Worm (Caenorhabditis elegans) whole organism, late embryonic: Measurements from ENCODE around the gene twk-20.

Experiments
- C08G9.2 ChIP-seq: sonication (generic microtip); optimal IDR thresholded peaks from 2 replicates; lab custom pipeline; 2016; ENCODE audit warnings: mild to moderate bottlenecking, missing genetic modification characterization, moderate library complexity, missing compliant biosample characterization
- F13H6.1 ChIP-seq: sonication (generic microtip); optimal IDR thresholded peaks from 2 replicates; lab custom pipeline; 2016; ENCODE audit warnings: missing genetic modification characterization, missing compliant biosample characterization
- K09A11.1 ChIP-seq: sonication (generic microtip); optimal IDR thresholded peaks from 2 replicates; lab custom pipeline; 2017; ENCODE audit warnings: antibody characterized with exemption, mild to moderate bottlenecking, missing genetic modification characterization, missing compliant biosample characterization; ENCODE audit not compliant: insufficient read depth
- ahr-1 ChIP-seq: sonication (generic microtip); optimal IDR thresholded peaks from 2 replicates; lab custom pipeline; 2016; ENCODE audit warnings: missing genetic modification characterization, missing compliant biosample characterization
- ceh-14 ChIP-seq: sonication (generic microtip); optimal IDR thresholded peaks from 2 replicates; lab custom pipeline; 2016; ENCODE audit warnings: missing genotype, missing genetic modification characterization, missing compliant biosample characterization
- ceh-18 ChIP-seq: sonication (generic microtip); optimal IDR thresholded peaks from 2 replicates; lab custom pipeline; 2016; ENCODE audit warnings: missing genetic modification characterization, missing compliant biosample characterization
- ceh-22 ChIP-seq: sonication (generic microtip); optimal IDR thresholded peaks from 2 replicates; lab custom pipeline; 2017; ENCODE audit warnings: missing biosample characterization, missing genetic modification characterization
- ceh-30 ChIP-seq: fragments of 150-350 bp; optimal IDR thresholded peaks from 2 replicates; lab custom pipeline; 2014; ENCODE audit warnings: missing biosample characterization, missing genetic modification characterization
- ceh-31 ChIP-seq: sonication (generic microtip); optimal IDR thresholded peaks from 2 replicates; lab custom pipeline; 2016; ENCODE audit warnings: missing genetic modification characterization, missing compliant biosample characterization
- ceh-34 ChIP-seq: sonication (generic microtip); optimal IDR thresholded peaks from 2 replicates; lab custom pipeline; 2016; ENCODE audit warnings: mild to moderate bottlenecking, missing genetic modification characterization, missing compliant biosample characterization
- ceh-45 ChIP-seq: fragments of 200-800 bp; sonication (Bioruptor generic); IDR thresholded peaks from 2 replicates; pipeline ENCODE4 v1.3.6; 2022; ENCODE audit warnings: missing genetic modification reagents, missing genetic modification characterization, missing compliant biosample characterization
- ceh-6 ChIP-seq: fragments of 200-800 bp; sonication (Bioruptor generic); optimal IDR thresholded peaks from 2 replicates; lab custom pipeline; 2018; ENCODE audit warnings: mild to moderate bottlenecking, missing genetic modification characterization, missing compliant biosample characterization
- dmd-4 ChIP-seq: sonication (generic microtip); optimal IDR thresholded peaks from 2 replicates; lab custom pipeline; 2016; ENCODE audit warnings: borderline replicate concordance, missing genetic modification characterization, missing compliant biosample characterization
- dve-1 ChIP-seq: sonication (generic microtip); optimal IDR thresholded peaks from 2 replicates; lab custom pipeline; 2017; ENCODE audit warnings: antibody characterized with exemption, mild to moderate bottlenecking, missing genetic modification characterization, missing compliant biosample characterization
- elt-4 ChIP-seq: sonication (generic microtip); optimal IDR thresholded peaks from 2 replicates; lab custom pipeline; 2016; ENCODE audit warnings: missing genetic modification characterization, missing compliant biosample characterization
- ets-4 ChIP-seq: sonication (generic microtip); optimal IDR thresholded peaks from 2 replicates; lab custom pipeline; 2016; ENCODE audit warnings: missing genetic modification characterization, missing compliant biosample characterization
- fax-1 ChIP-seq: sonication (generic microtip); optimal IDR thresholded peaks from 2 replicates; lab custom pipeline; 2016; ENCODE audit warnings: missing genotype, missing genetic modification characterization, missing compliant biosample characterization
- hlh-30 ChIP-seq: sonication (generic microtip); optimal IDR thresholded peaks from 2 replicates; lab custom pipeline; 2017; ENCODE audit warnings: antibody characterized with exemption, missing genetic modification characterization, missing compliant biosample characterization; ENCODE audit not compliant: insufficient read depth
- hlh-6 ChIP-seq: sonication (generic microtip); optimal IDR thresholded peaks from 2 replicates; lab custom pipeline; 2016; ENCODE audit warnings: missing genotype, missing genetic modification characterization, missing compliant biosample characterization
- hlh-8 ChIP-seq: sonication (generic microtip); optimal IDR thresholded peaks from 2 replicates; lab custom pipeline; 2016; ENCODE audit warnings: missing genotype, missing genetic modification characterization, missing compliant biosample characterization
- lim-6 ChIP-seq: sonication (generic microtip); optimal IDR thresholded peaks from 2 replicates; lab custom pipeline; 2016; ENCODE audit warnings: missing genetic modification characterization, missing compliant biosample characterization
- lin-11 ChIP-seq: fragments of 200-800 bp; sonication (Bioruptor generic); optimal IDR thresholded peaks from 2 replicates; lab custom pipeline; 2018; ENCODE audit warnings: mild to moderate bottlenecking, missing genetic modification characterization, missing compliant biosample characterization
- madf-2 ChIP-seq: sonication (generic microtip); optimal IDR thresholded peaks from 2 replicates; lab custom pipeline; 2017; ENCODE audit warnings: missing genetic modification characterization, missing compliant biosample characterization
- nfya-1 ChIP-seq: sonication (generic microtip); optimal IDR thresholded peaks from 2 replicates; lab custom pipeline; 2017; ENCODE audit warnings: missing genetic modification characterization, mild to moderate bottlenecking, missing compliant biosample characterization, antibody characterized with exemption, moderate library complexity
- pax-1 ChIP-seq: fragments of 150-350 bp; optimal IDR thresholded peaks from 2 replicates; lab custom pipeline; 2014; ENCODE audit warnings: missing biosample characterization, missing genetic modification characterization
- pqm-1 ChIP-seq: sonication (generic microtip); optimal IDR thresholded peaks from 2 replicates; lab custom pipeline; 2016; ENCODE audit warnings: missing genetic modification characterization, missing compliant biosample characterization
- rnt-1 ChIP-seq: sonication (generic microtip); optimal IDR thresholded peaks from 2 replicates; lab custom pipeline; 2016; ENCODE audit warnings: missing genetic modification characterization, missing compliant biosample characterization
- sdc-2 ChIP-seq: sonication (generic microtip); optimal IDR thresholded peaks from 2 replicates; lab custom pipeline; 2016; ENCODE audit warnings: missing genotype, missing genetic modification characterization, missing compliant biosample characterization
- tbx-7 ChIP-seq: sonication (generic microtip); optimal IDR thresholded peaks from 2 replicates; lab custom pipeline; 2016; ENCODE audit warnings: missing genotype, missing genetic modification characterization, missing compliant biosample characterization
- ttx-3 ChIP-seq: sonication (generic microtip); optimal IDR thresholded peaks from 2 replicates; lab custom pipeline; 2016; ENCODE audit warnings: missing genetic modification reagents, missing genetic modification characterization, missing compliant biosample characterization
- unc-42 ChIP-seq: sonication (generic microtip); optimal IDR thresholded peaks from 2 replicates; lab custom pipeline; 2016; ENCODE audit warnings: missing genotype, missing genetic modification characterization, missing compliant biosample characterization
- unc-55 ChIP-seq: sonication (generic microtip); optimal IDR thresholded peaks from 2 replicates; lab custom pipeline; 2017; ENCODE audit warnings: missing biosample characterization, missing genetic modification reagents, missing genetic modification characterization
- unc-86 ChIP-seq: sonication (generic microtip); optimal IDR thresholded peaks from 2 replicates; lab custom pipeline; 2016; ENCODE audit warnings: missing genetic modification characterization, missing compliant biosample characterization

Gene twk-20

DNA sequence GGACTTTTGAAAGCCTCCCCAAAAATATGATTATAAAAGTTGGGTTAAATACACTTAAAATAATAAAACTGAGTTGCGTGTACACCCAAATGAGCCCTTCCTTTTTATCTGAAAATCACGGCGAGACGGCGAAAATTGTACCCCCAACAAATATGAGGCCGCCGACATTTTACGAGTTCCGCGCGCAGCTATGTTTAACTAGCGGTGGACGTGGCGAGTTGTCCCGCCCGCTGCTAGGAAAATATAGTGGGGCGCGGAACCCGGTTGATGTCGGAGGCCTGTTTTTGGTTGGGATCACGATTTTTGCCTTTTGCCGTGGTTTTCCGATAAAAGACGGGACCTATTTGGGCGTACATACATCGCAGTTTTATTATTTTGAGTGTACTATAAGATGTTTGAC, 6.6 kb upstream of the twk-20 start:
- no peak for TF ChIP-seq lim-6 (tag; lab: Kevin White, UChicago)
- no peak for TF ChIP-seq ets-4 (tag; lab: Kevin White, UChicago)
- no peak for TF ChIP-seq ceh-31 (tag; lab: Kevin White, UChicago)
- TF ChIP-seq hlh-6 (tag; lab: Kevin White, UChicago), result no peak
- TF ChIP-seq ahr-1, result no peak
- TF ChIP-seq ceh-22 (tag; lab: Kevin White, UChicago), result no peak
- TF ChIP-seq dve-1 (tag; lab: Kevin White, UChicago), result no peak
- TF ChIP-seq madf-2 (tag; lab: Kevin White, UChicago), result no peak
- no peak for TF ChIP-seq nfya-1
- no peak for TF ChIP-seq ceh-6 (GFP tag; lab: Kevin White, UChicago)
- TF ChIP-seq unc-86 (tag; lab: Kevin White, UChicago), result no peak
- TF ChIP-seq ceh-30, result no peak
- TF ChIP-seq ttx-3 (tag; lab: Kevin White, UChicago), result no peak
- no peak for TF ChIP-seq pqm-1 (tag; lab: Kevin White, UChicago)
- no peak for TF ChIP-seq sdc-2 (tag; lab: Kevin White, UChicago)
- no peak for TF ChIP-seq K09A11.1 (tag; lab: Kevin White, UChicago)
- TF ChIP-seq F13H6.1 (tag; lab: Kevin White, UChicago), result no peak
- TF ChIP-seq hlh-30 (tag; lab: Kevin White, UChicago), result no peak

DNA sequence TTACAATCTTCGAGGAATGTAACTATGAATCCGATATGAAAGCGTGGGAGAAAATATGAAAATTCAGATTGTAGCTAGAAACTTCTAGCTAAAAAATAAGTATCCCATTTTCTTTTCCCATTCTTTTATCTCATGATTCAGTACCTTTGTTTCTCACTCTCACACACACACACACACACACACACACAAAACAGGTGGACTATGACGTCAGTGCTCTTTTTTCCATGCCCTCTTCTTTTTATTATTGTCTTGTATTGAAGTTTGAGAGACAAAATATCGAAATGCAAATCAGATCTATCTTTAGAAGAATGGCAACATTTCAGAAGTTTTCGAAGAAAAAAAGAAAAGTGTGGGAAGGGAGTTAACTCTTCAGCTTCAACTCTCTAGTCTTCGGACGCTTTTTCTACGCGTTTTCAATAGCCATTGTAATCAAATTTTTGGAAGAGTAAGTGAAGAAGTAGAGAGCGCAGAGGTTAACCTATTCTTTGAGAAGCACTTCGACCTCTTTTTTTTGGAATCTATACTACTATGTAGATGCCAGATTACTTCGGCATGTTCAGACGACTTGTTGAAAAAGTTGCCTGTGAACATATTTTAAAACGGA, 5.7 kb upstream of the twk-20 start:
- TF ChIP-seq ttx-3 (tag; lab: Kevin White, UChicago), result no peak
- TF ChIP-seq ceh-14, result no peak
- peak; percentile 79 for TF ChIP-seq unc-42 (tag; lab: Kevin White, UChicago)
- TF ChIP-seq fax-1 (tag; lab: Kevin White, UChicago), result no peak

DNA sequence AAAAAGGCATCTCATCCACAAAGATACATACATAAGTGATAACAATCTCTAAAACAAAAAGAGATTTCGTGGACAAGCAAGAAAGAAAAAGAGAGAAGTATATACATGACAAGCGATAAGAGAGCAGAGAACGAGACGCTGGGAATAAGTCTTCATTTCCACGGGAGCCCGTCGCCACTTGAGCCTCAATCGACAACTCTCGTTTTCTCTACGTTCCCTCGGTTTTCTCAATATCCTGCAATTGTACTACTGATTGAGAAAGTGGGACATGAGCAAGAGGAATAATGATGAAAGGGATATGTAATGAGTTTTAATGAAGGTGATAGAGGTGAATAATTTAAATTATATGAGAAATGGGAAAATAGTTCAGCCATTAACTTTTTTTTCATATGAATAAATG, 2.2 kb upstream of the twk-20 start:
- TF ChIP-seq ceh-18 (tag; lab: Kevin White, UChicago) (peak; percentile 27), ceh-34 (tag; lab: Kevin White, UChicago) (no peak), F13H6.1 (tag; lab: Kevin White, UChicago) (no peak), unc-55 (GFP tag; lab: Kevin White, UChicago) (peak; percentile 50)
- TF ChIP-seq, all 69 proteins: peak for 2

DNA sequence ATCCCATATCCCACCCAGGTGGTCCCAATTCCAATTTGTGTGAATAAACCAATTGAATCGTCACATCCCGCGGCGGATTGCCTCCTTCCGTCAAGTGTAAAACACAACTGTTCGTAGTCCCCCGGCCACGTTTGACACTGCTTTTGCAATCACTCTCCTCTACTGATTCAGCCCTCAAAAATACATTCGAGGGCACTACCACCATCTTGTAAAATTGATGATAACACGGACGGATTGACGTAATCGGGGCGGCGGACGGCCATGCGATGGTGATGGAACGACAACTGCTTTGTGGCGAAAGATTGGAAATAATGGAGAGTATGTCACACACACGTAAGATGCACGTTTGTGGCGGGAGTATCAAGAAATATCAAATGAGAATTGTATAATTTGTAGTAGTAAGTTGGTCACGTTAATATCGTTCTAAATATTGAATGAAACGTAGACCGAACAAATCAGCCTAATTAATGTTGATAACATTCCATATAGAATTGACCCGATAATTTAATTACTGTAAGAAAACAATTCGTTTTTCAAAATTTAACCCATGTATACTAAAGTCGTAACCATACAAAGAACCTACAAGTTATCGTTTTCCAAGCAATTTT, 1.2 kb upstream of the twk-20 start:
- no peak for TF ChIP-seq ahr-1
- peak; percentile 3 for TF ChIP-seq rnt-1 (tag; lab: Kevin White, UChicago)
- peak; percentile 43 for TF ChIP-seq ceh-18 (tag; lab: Kevin White, UChicago)
- no peak for TF ChIP-seq ceh-6 (GFP tag; lab: Kevin White, UChicago)
- TF ChIP-seq pax-1, result no peak

DNA sequence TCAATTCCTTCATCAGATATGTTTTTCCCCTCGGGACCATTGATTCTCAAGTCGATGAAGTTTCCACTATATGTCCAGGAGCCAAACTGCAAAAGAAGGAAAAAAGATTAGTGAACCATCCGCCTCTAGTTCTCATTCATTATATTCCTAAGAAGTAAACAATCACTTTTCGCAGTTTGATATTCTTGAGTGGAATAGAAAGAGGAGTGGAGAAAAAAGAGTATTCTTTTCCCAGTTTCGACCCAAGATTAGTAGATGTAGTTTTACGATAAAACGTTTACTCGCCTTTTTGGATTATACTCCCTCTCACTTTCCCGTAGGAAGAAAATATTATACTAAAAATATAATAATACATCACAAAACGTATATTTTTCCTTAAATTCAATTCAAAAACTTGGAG, 5.2 kb downstream of the twk-20 start:
- no peak for TF ChIP-seq ceh-34 (tag; lab: Kevin White, UChicago)
- TF ChIP-seq ahr-1, result no peak
- no peak for TF ChIP-seq C08G9.2 (tag; lab: Kevin White, UChicago)
- no peak for TF ChIP-seq lin-11 (tag; lab: Kevin White, UChicago)
- TF ChIP-seq hlh-8 (tag; lab: Kevin White, UChicago), result no peak
- TF ChIP-seq dmd-4 (tag; lab: Kevin White, UChicago), result no peak
- no peak for TF ChIP-seq pqm-1 (tag; lab: Kevin White, UChicago)
- no peak for TF ChIP-seq elt-4 (tag; lab: Kevin White, UChicago)
- TF ChIP-seq pax-1, result no peak
- TF ChIP-seq rnt-1 (tag; lab: Kevin White, UChicago), result no peak
- TF ChIP-seq ceh-45 (GFP tag; lab: Robert Waterston, UW), result no peak
- TF ChIP-seq ceh-30, result no peak
- TF ChIP-seq ttx-3 (tag; lab: Kevin White, UChicago), result no peak
- no peak for TF ChIP-seq tbx-7
- TF ChIP-seq nfya-1, result no peak
- TF ChIP-seq hlh-30 (tag; lab: Kevin White, UChicago), result no peak
